Worm (Caenorhabditis elegans) whole organism, L1 larva: Measurements from ENCODE around the gene bmy-1.

Experiments
- C16A3.4 ChIP-seq: fragments of 150-350 bp; optimal IDR thresholded peaks from 2 replicates; lab custom pipeline; 2014; ENCODE audit warnings: missing biosample characterization, missing genetic modification characterization
- C34B4.2 ChIP-seq: sonication (generic microtip); optimal IDR thresholded peaks from 2 replicates; lab custom pipeline; 2017; ENCODE audit warnings: mild to moderate bottlenecking, missing genetic modification characterization, missing compliant biosample characterization
- aha-1 ChIP-seq: fragments of 150-350 bp; optimal IDR thresholded peaks from 2 replicates; lab custom pipeline; 2014; ENCODE audit warnings: missing biosample characterization, missing genetic modification characterization
- ceh-90 ChIP-seq: sonication (generic microtip); optimal IDR thresholded peaks from 2 replicates; lab custom pipeline; 2016; ENCODE audit warnings: missing genetic modification characterization, missing compliant biosample characterization
- egl-27 ChIP-seq, 2 experiments: fragments of 150-350 bp in 1 of 2; sonication (generic microtip); optimal IDR thresholded peaks; 3 replicates each; lab custom pipeline; 2017 to 2018; ENCODE audit warnings: missing biosample characterization in 2 of 2, missing genetic modification characterization in 2 of 2, missing genetic modification reagents in 2 of 2
- ets-5 ChIP-seq: fragments of 200-800 bp; sonication (Bioruptor generic); IDR thresholded peaks from 2 replicates; pipeline ENCODE4 v1.3.6; 2022; ENCODE audit warnings: missing genetic modification characterization, missing compliant biosample characterization
- fkh-10 ChIP-seq: sonication (generic microtip); optimal IDR thresholded peaks from 2 replicates; lab custom pipeline; 2017; ENCODE audit warnings: missing biosample characterization, missing genetic modification reagents, missing genetic modification characterization
- fkh-4 ChIP-seq: sonication (generic microtip); optimal IDR thresholded peaks from 2 replicates; lab custom pipeline; 2016; ENCODE audit warnings: missing compliant biosample characterization, missing genetic modification characterization, borderline replicate concordance
- fkh-8 ChIP-seq: sonication (generic microtip); optimal IDR thresholded peaks from 2 replicates; lab custom pipeline; 2016; ENCODE audit warnings: mild to moderate bottlenecking, missing genetic modification characterization, missing compliant biosample characterization
- grh-1 ChIP-seq: fragments of 200-800 bp; sonication (Bioruptor generic); IDR thresholded peaks from 2 replicates; pipeline ENCODE4 v1.3.6; 2022; ENCODE audit warnings: missing genetic modification reagents, missing genetic modification characterization, missing compliant biosample characterization
- hlh-17 ChIP-seq: fragments of 200-800 bp; sonication (Bioruptor generic); optimal IDR thresholded peaks from 2 replicates; lab custom pipeline; 2018; ENCODE audit warnings: missing genetic modification characterization, mild to moderate bottlenecking, missing compliant biosample characterization, moderate library complexity, borderline replicate concordance
- hlh-4 ChIP-seq: sonication (generic microtip); optimal IDR thresholded peaks from 2 replicates; lab custom pipeline; 2016; ENCODE audit warnings: mild to moderate bottlenecking, missing genetic modification characterization, missing compliant biosample characterization
- lsy-2 ChIP-seq, 2 experiments: fragments of 150-350 bp; optimal IDR thresholded peaks; 2 replicates each; lab custom pipeline; 2014; ENCODE audit warnings: missing biosample characterization in 2 of 2, missing genetic modification characterization in 2 of 2
- mef-2 ChIP-seq: fragments of 150-350 bp; optimal IDR thresholded peaks from 2 replicates; lab custom pipeline; 2014; ENCODE audit warnings: missing biosample characterization, missing genetic modification characterization
- mep-1 ChIP-seq: fragments of 150-350 bp; optimal IDR thresholded peaks from 2 replicates; lab custom pipeline; 2014; ENCODE audit warnings: missing biosample characterization, missing genetic modification characterization
- nhr-11 ChIP-seq: fragments of 150-350 bp; optimal IDR thresholded peaks from 2 replicates; lab custom pipeline; 2014; ENCODE audit warnings: missing biosample characterization, missing genetic modification characterization
- nhr-28 ChIP-seq: fragments of 150-350 bp; optimal IDR thresholded peaks from 2 replicates; lab custom pipeline; 2014; ENCODE audit warnings: missing biosample characterization, missing genetic modification characterization
- nhr-47 ChIP-seq: sonication (generic microtip); optimal IDR thresholded peaks from 2 replicates; lab custom pipeline; 2016; ENCODE audit warnings: mild to moderate bottlenecking, missing genetic modification characterization, moderate library complexity, missing compliant biosample characterization
- nhr-90 ChIP-seq: sonication (generic microtip); optimal IDR thresholded peaks from 2 replicates; lab custom pipeline; 2016; ENCODE audit warnings: mild to moderate bottlenecking, missing genetic modification characterization, missing compliant biosample characterization; ENCODE audit not compliant: poor library complexity
- pag-3 ChIP-seq: sonication (generic microtip); optimal IDR thresholded peaks from 2 replicates; lab custom pipeline; 2017; ENCODE audit warnings: missing genetic modification characterization, mild to moderate bottlenecking, missing compliant biosample characterization, antibody characterized with exemption, borderline replicate concordance; ENCODE audit not compliant: insufficient read depth
- snpc-4 ChIP-seq: fragments of 150-350 bp; optimal IDR thresholded peaks from 2 replicates; lab custom pipeline; 2014; ENCODE audit warnings: missing biosample characterization, missing genetic modification characterization
- snu-23 ChIP-seq: sonication (generic microtip); optimal IDR thresholded peaks from 2 replicates; lab custom pipeline; 2016; ENCODE audit warnings: missing genetic modification characterization, missing compliant biosample characterization
- swsn-7 ChIP-seq: sonication (generic microtip); optimal IDR thresholded peaks from 2 replicates; lab custom pipeline; 2016; ENCODE audit warnings: missing genetic modification characterization, missing compliant biosample characterization
- unc-130 ChIP-seq: fragments of 150-350 bp; optimal IDR thresholded peaks from 2 replicates; lab custom pipeline; 2017; ENCODE audit warnings: missing biosample characterization, missing genetic modification characterization, inconsistent platforms
- vab-15 ChIP-seq: sonication (generic microtip); optimal IDR thresholded peaks from 2 replicates; lab custom pipeline; 2017; ENCODE audit warnings: missing genotype, mild to moderate bottlenecking, missing genetic modification characterization, missing compliant biosample characterization
- zag-1 ChIP-seq: fragments of 150-350 bp; optimal IDR thresholded peaks from 2 replicates; lab custom pipeline; 2014; ENCODE audit warnings: missing biosample characterization, missing genetic modification characterization
- zip-4 ChIP-seq: fragments of 200-800 bp; sonication (Bioruptor generic); optimal IDR thresholded peaks from 2 replicates; lab custom pipeline; 2018; ENCODE audit warnings: mild to moderate bottlenecking, missing genetic modification characterization, moderate library complexity, missing compliant biosample characterization
- ztf-11 ChIP-seq, 2 experiments: sonication (generic microtip); optimal IDR thresholded peaks; 2 replicates each; lab custom pipeline; 2016 to 2017; ENCODE audit warnings: missing genetic modification characterization in 2 of 2, missing biosample characterization in 1 of 2, missing compliant biosample characterization in 1 of 2
- ztf-4 ChIP-seq: fragments of 150-350 bp; optimal IDR thresholded peaks from 2 replicates; lab custom pipeline; 2014; ENCODE audit warnings: missing biosample characterization, missing genetic modification characterization

Gene bmy-1

ce11 chrII:5399201-5399600, 40.7 kb downstream of the bmy-1 start, which contains the start of gene mog-5 (continued):
- TF ChIP-seq snpc-4 (peak; percentile 7), fkh-10 (no peak), ets-5 (GFP tag; lab: Robert Waterston, UW) (no peak), unc-130 (no peak), mep-1 (tag; lab: Kevin White, UChicago) (no peak), nhr-28 (tag; lab: Kevin White, UChicago) (no peak), lsy-2 (tag; optimal IDR thresholded peaks at IDR 0.05; lab: Kevin White, UChicago) (peak; percentile 46 to 47), C16A3.4 (tag; lab: Kevin White, UChicago) (peak; percentile 35), swsn-7 (tag; lab: Kevin White, UChicago) (peak; percentile 25), snu-23 (GFP tag; lab: Kevin White, UChicago) (peak; percentile 32), C34B4.2 (tag; lab: Kevin White, UChicago) (no peak), mef-2 (tag; lab: Kevin White, UChicago) (no peak), ztf-4 (tag; lab: Kevin White, UChicago) (no peak)

ce11 chrII:5407548-5407947, 49.1 kb downstream of the bmy-1 start, which contains the start of gene clec-141:
clec-141 (minus strand) TSS chrII:5407648.
- no peak for TF ChIP-seq nhr-47 (tag; lab: Kevin White, UChicago)
- TF ChIP-seq ceh-90 (tag; lab: Kevin White, UChicago), result no peak
- no peak for TF ChIP-seq ztf-11 (tag; optimal IDR thresholded peaks at IDR 0.05; lab: Kevin White, UChicago)
- TF ChIP-seq pag-3 (tag; lab: Kevin White, UChicago), result no peak
- TF ChIP-seq nhr-90 (tag; lab: Kevin White, UChicago), result no peak
- no peak for TF ChIP-seq ztf-4 (tag; lab: Kevin White, UChicago)
- TF ChIP-seq hlh-4, result no peak
- no peak for TF ChIP-seq fkh-8 (tag; lab: Kevin White, UChicago)
- TF ChIP-seq zag-1 (tag; lab: Kevin White, UChicago), result no peak
- TF ChIP-seq, all 84 proteins: peak for 0

- TF ChIP-seq ztf-11 (tag; optimal IDR thresholded peaks at IDR 0.05; lab: Kevin White, UChicago) (no peak), vab-15 (tag; lab: Kevin White, UChicago) (no peak), zip-4 (GFP tag; lab: Kevin White, UChicago) (no peak), hlh-17 (GFP tag; lab: Kevin White, UChicago) (no peak), fkh-4 (tag; lab: Kevin White, UChicago) (no peak), swsn-7 (tag; lab: Kevin White, UChicago) (no peak), grh-1 (GFP tag; lab: Robert Waterston, UW) (no peak), mef-2 (tag; lab: Kevin White, UChicago) (no peak), nhr-11 (tag; lab: Kevin White, UChicago) (no peak), aha-1 (tag; lab: Kevin White, UChicago) (no peak), egl-27 (tag; optimal IDR thresholded peaks at IDR 0.05; lab: Kevin White, UChicago) (no peak)
Observed at ce11 chrII:5408924-5409323, 50.4 kb downstream of the bmy-1 start, which contains the start of the genes EEED8.12 and EEED8.4. EEED8.12 (minus strand) TSS chrII:5409024. EEED8.4 (plus strand) TSS chrII:5409319.
